Fruit fly (Drosophila melanogaster) whole organism, embryonic: ENCODE results near the gene CG14657.
A peak's percentile ranks its signal among the peaks of the same experiment; 100 is the strongest.

Experiments
- Abd-B ChIP-seq: fragments of 200-800 bp; sonication (Bioruptor generic); optimal IDR thresholded peaks from 2 replicates; lab custom pipeline; 2018; ENCODE audit warnings: missing biosample characterization, mild to moderate bottlenecking, missing genetic modification characterization, moderate library complexity
- Atf6 ChIP-seq: fragments of 200-800 bp; sonication (Bioruptor generic); IDR thresholded peaks from 2 replicates; pipeline ENCODE4 v1.3.6; 2022; ENCODE audit warnings: missing biosample characterization, missing genetic modification characterization
- BtbVII ChIP-seq: fragments of 200-800 bp; sonication (Bioruptor generic); optimal IDR thresholded peaks from 3 replicates; lab custom pipeline; 2017; ENCODE audit warnings: missing biosample characterization, mild to moderate bottlenecking, missing genetic modification characterization
- CG10431 ChIP-seq: fragments of 200-800 bp; sonication (Bioruptor generic); optimal IDR thresholded peaks from 3 replicates; lab custom pipeline; 2018; ENCODE audit warnings: missing biosample characterization, mild to moderate bottlenecking, missing genetic modification characterization
- CG10654 ChIP-seq: fragments of 200-800 bp; sonication (Bioruptor generic); optimal IDR thresholded peaks from 2 replicates; lab custom pipeline; 2016; ENCODE audit warnings: missing biosample characterization, missing genetic modification characterization
- CG10979 ChIP-seq: fragments of 200-800 bp; sonication (Bioruptor generic); optimal IDR thresholded peaks from 2 replicates; lab custom pipeline; 2018; ENCODE audit warnings: missing biosample characterization, mild to moderate bottlenecking, missing genetic modification characterization, moderate library complexity
- CG11085 ChIP-seq: fragments of 200-800 bp; sonication (Bioruptor generic); IDR thresholded peaks from 2 replicates; pipeline ENCODE4 v1.3.6; 2022; ENCODE audit warnings: missing biosample characterization, missing genetic modification characterization
- CG12219 ChIP-seq: fragments of 200-800 bp; sonication (Bioruptor generic); optimal IDR thresholded peaks from 3 replicates; lab custom pipeline; 2018; ENCODE audit warnings: missing biosample characterization, mild to moderate bottlenecking, missing genetic modification characterization
- CG14860 ChIP-seq: fragments of 200-800 bp; sonication (Bioruptor generic); IDR thresholded peaks from 3 replicates; pipeline ENCODE4 v1.3.6; 2022; ENCODE audit warnings: missing biosample characterization, missing genetic modification characterization; ENCODE audit not compliant: partially characterized antibody
- CG1647 ChIP-seq: fragments of 200-800 bp; sonication (Bioruptor generic); optimal IDR thresholded peaks from 3 replicates; lab custom pipeline; 2016; ENCODE audit warnings: missing biosample characterization, missing genetic modification characterization
- CG17328 ChIP-seq: fragments of 200-800 bp; sonication (Bioruptor generic); IDR thresholded peaks from 2 replicates; pipeline ENCODE4 v1.3.6; 2022; ENCODE audit warnings: missing biosample characterization, missing genetic modification characterization
- CG18599 ChIP-seq: fragments of 200-800 bp; sonication (Bioruptor generic); optimal IDR thresholded peaks from 3 replicates; lab custom pipeline; 2017; ENCODE audit warnings: missing biosample characterization, missing genetic modification characterization, mild to moderate bottlenecking, moderate library complexity, missing genetic modification reagents
- CG31388 ChIP-seq: fragments of 200-800 bp; sonication (Bioruptor generic); optimal IDR thresholded peaks from 2 replicates; lab custom pipeline; 2016; ENCODE audit warnings: missing biosample characterization, missing genetic modification characterization
- CG3281 ChIP-seq: fragments of 200-800 bp; sonication (Bioruptor generic); optimal IDR thresholded peaks from 3 replicates; lab custom pipeline; 2017; ENCODE audit warnings: missing biosample characterization, mild to moderate bottlenecking, missing genetic modification characterization
- CG6765 ChIP-seq: fragments of 200-800 bp; sonication (Bioruptor generic); optimal IDR thresholded peaks from 3 replicates; lab custom pipeline; 2017; ENCODE audit warnings: missing biosample characterization, mild to moderate bottlenecking, missing genetic modification characterization
- CG7745 ChIP-seq: fragments of 200-800 bp; sonication (Bioruptor generic); optimal IDR thresholded peaks from 2 replicates; lab custom pipeline; 2018; ENCODE audit warnings: missing biosample characterization, mild to moderate bottlenecking, missing genetic modification characterization, moderate library complexity
- CG8281 ChIP-seq: fragments of 200-800 bp; sonication (Bioruptor generic); optimal IDR thresholded peaks from 2 replicates; lab custom pipeline; 2018; ENCODE audit warnings: missing biosample characterization, mild to moderate bottlenecking, missing genetic modification characterization, moderate library complexity
- CG9609 ChIP-seq: fragments of 200-800 bp; sonication (Bioruptor generic); optimal IDR thresholded peaks from 3 replicates; lab custom pipeline; 2016; ENCODE audit warnings: missing biosample characterization, missing genetic modification characterization
- CG9876 ChIP-seq: fragments of 200-800 bp; sonication (Bioruptor generic); optimal IDR thresholded peaks from 2 replicates; lab custom pipeline; 2016; ENCODE audit warnings: missing biosample characterization, missing genetic modification characterization
- Deaf1 ChIP-seq: fragments of 200-800 bp; optimal IDR thresholded peaks from 3 replicates; lab custom pipeline; 2019; ENCODE audit warnings: missing biosample characterization, mild to moderate bottlenecking, missing genetic modification characterization, moderate library complexity
- HLHmδ ChIP-seq: fragments of 200-800 bp; sonication (Bioruptor generic); optimal IDR thresholded peaks from 2 replicates; lab custom pipeline; 2018; ENCODE audit warnings: missing biosample characterization, mild to moderate bottlenecking, missing genetic modification characterization, moderate library complexity
- HmgZ ChIP-seq: fragments of 200-800 bp; sonication (Bioruptor generic); optimal IDR thresholded peaks from 2 replicates; lab custom pipeline; 2018; ENCODE audit warnings: missing biosample characterization, mild to moderate bottlenecking, missing genetic modification characterization
- Lhr ChIP-seq: fragments of 200-800 bp; sonication (Bioruptor generic); optimal IDR thresholded peaks from 3 replicates; lab custom pipeline; 2017; ENCODE audit warnings: mild to moderate bottlenecking, missing biosample characterization, missing genetic modification reagents, missing genetic modification characterization
- Med ChIP-seq: fragments of 200-800 bp; sonication (Bioruptor generic); peaks from one replicate; lab custom pipeline; 2016; ENCODE audit warnings: missing biosample characterization, missing genetic modification characterization, mild to moderate bottlenecking, inconsistent platforms, moderate library complexity
- NC2α ChIP-seq: fragments of 200-800 bp; sonication (Bioruptor generic); optimal IDR thresholded peaks from 2 replicates; lab custom pipeline; 2016; ENCODE audit warnings: missing biosample characterization, missing genetic modification characterization
- Oli ChIP-seq: fragments of 200-800 bp; sonication (Bioruptor generic); optimal IDR thresholded peaks from 2 replicates; lab custom pipeline; 2018; ENCODE audit warnings: missing biosample characterization, mild to moderate bottlenecking, missing genetic modification characterization, moderate library complexity
- Sox100B ChIP-seq: fragments of 200-800 bp; sonication (Bioruptor generic); optimal IDR thresholded peaks from 3 replicates; lab custom pipeline; 2018; ENCODE audit warnings: missing biosample characterization, mild to moderate bottlenecking, missing genetic modification characterization
- bigmax ChIP-seq: fragments of 200-800 bp; sonication (Bioruptor generic); optimal IDR thresholded peaks from 2 replicates; lab custom pipeline; 2018; ENCODE audit warnings: missing biosample characterization, mild to moderate bottlenecking, missing genetic modification characterization
- cad ChIP-seq: fragments of >200 bp; optimal IDR thresholded peaks from 2 replicates; lab custom pipeline; 2017; ENCODE audit warnings: missing biosample characterization, missing genetic modification characterization
- dimm ChIP-seq: fragments of 200-800 bp; sonication (Bioruptor generic); IDR thresholded peaks from 2 replicates; pipeline ENCODE4 v1.3.6; 2022; ENCODE audit warnings: missing biosample characterization, missing genetic modification characterization
- dysf ChIP-seq: fragments of 200-800 bp; sonication (Bioruptor generic); IDR thresholded peaks from 3 replicates; pipeline ENCODE4 v1.3.6; 2022; ENCODE audit warnings: missing biosample characterization, missing genetic modification characterization
- esg ChIP-seq: fragments of 200-800 bp; sonication (Bioruptor generic); conservative IDR thresholded peaks from 2 replicates; pipeline ENCODE4 v1.3.6; 2022; ENCODE audit warnings: missing biosample characterization, missing genetic modification characterization
- fd64A ChIP-seq: fragments of 200-800 bp; sonication (Bioruptor generic); optimal IDR thresholded peaks from 3 replicates; lab custom pipeline; 2018; ENCODE audit warnings: missing biosample characterization, mild to moderate bottlenecking, missing genetic modification characterization
- grn ChIP-seq: fragments of 200-800 bp; sonication (Bioruptor generic); optimal IDR thresholded peaks from 3 replicates; lab custom pipeline; 2017; ENCODE audit warnings: missing biosample characterization, missing genetic modification characterization
- hbn ChIP-seq: fragments of 200-800 bp; sonication (Bioruptor generic); IDR thresholded peaks from 2 replicates; pipeline ENCODE4 v1.3.6; 2022; ENCODE audit warnings: missing biosample characterization, missing genetic modification characterization; ENCODE audit not compliant: partially characterized antibody
- her ChIP-seq: fragments of 200-800 bp; sonication (Bioruptor generic); optimal IDR thresholded peaks from 2 replicates; lab custom pipeline; 2016; ENCODE audit warnings: missing biosample characterization, missing genetic modification characterization
- lab ChIP-seq: fragments of 200-800 bp; sonication (Bioruptor generic); optimal IDR thresholded peaks from 3 replicates; lab custom pipeline; 2017; ENCODE audit warnings: missing biosample characterization, missing genetic modification characterization, mild to moderate bottlenecking, moderate library complexity, missing genetic modification reagents
- pros ChIP-seq: fragments of 200-800 bp; sonication (Bioruptor generic); optimal IDR thresholded peaks from 3 replicates; lab custom pipeline; 2019; ENCODE audit warnings: missing biosample characterization, mild to moderate bottlenecking, missing genetic modification characterization, moderate library complexity
- run ChIP-seq: fragments of 200-800 bp; sonication (Bioruptor generic); optimal IDR thresholded peaks from 3 replicates; lab custom pipeline; 2018; ENCODE audit warnings: missing biosample characterization, mild to moderate bottlenecking, missing genetic modification characterization
- salm ChIP-seq: fragments of 200-800 bp; sonication (Bioruptor generic); optimal IDR thresholded peaks from 2 replicates; lab custom pipeline; 2018; ENCODE audit warnings: missing biosample characterization, mild to moderate bottlenecking, missing genetic modification characterization
- sens ChIP-seq: fragments of 200-800 bp; sonication (Bioruptor generic); peaks from one replicate; lab custom pipeline; 2016; ENCODE audit warnings: missing biosample characterization, missing genetic modification characterization
- stc ChIP-seq: fragments of 200-800 bp; sonication (Bioruptor generic); IDR thresholded peaks from 2 replicates; pipeline ENCODE4 v1.3.6; 2022; ENCODE audit warnings: missing biosample characterization, missing genetic modification characterization
- tna ChIP-seq: fragments of 200-800 bp; sonication (Bioruptor generic); IDR thresholded peaks from 2 replicates; pipeline ENCODE4 v1.3.6; 2022; ENCODE audit warnings: missing biosample characterization, missing genetic modification characterization; ENCODE audit not compliant: partially characterized antibody
- tup ChIP-seq: fragments of 200-800 bp; sonication (Bioruptor generic); optimal IDR thresholded peaks from 2 replicates; lab custom pipeline; 2016; ENCODE audit warnings: missing biosample characterization, mild to moderate bottlenecking, missing genetic modification characterization, moderate library complexity
- vfl ChIP-seq: fragments of 200-800 bp; sonication (Bioruptor generic); optimal IDR thresholded peaks from 2 replicates; lab custom pipeline; 2016; ENCODE audit warnings: missing biosample characterization, missing genetic modification characterization
- zfh1 ChIP-seq: fragments of 200-800 bp; sonication (Bioruptor generic); IDR thresholded peaks from 3 replicates; pipeline ENCODE4 v1.3.6; 2022; ENCODE audit warnings: missing biosample characterization, missing genetic modification characterization

CG14657 gene

dm6 chr3R:4775371-4775770 lies 45.9 kb downstream of the CG14657 start (continued):
- TF ChIP-seq pros (no peak), CG9609 (GFP tag; lab: Kevin White, UChicago) (no peak), hbn (no peak), stc (no peak), CG10979 (tag; lab: Kevin White, UChicago) (peak; percentile 33)

dm6 chr3R:4774953-4775352 lies 46.3 kb downstream of the CG14657 start, which contains the start of gene CG44088:
CG44088 (minus strand) TSS chr3R:4775053.
- TF ChIP-seq NC2α (no peak), CG9876 (GFP tag; lab: Kevin White, UChicago) (no peak), dysf (GFP tag; lab: Robert Waterston, UW) (no peak), vfl (no peak), salm (no peak), CG12219 (GFP tag; lab: Kevin White, UChicago) (no peak), CG10431 (no peak), Sox100B (GFP tag; lab: Kevin White, UChicago) (no peak), Abd-B (GFP tag; lab: Kevin White, UChicago) (no peak), CG7745 (tag; lab: Kevin White, UChicago) (no peak), CG17328 (GFP tag; lab: Robert Waterston, UW) (no peak), CG8281 (tag; lab: Kevin White, UChicago) (no peak), CG1647 (GFP tag; lab: Kevin White, UChicago) (no peak), her (GFP tag; lab: Kevin White, UChicago) (no peak), dimm (GFP tag; lab: Robert Waterston, UW) (no peak), HLHmδ (GFP tag; lab: Kevin White, UChicago) (no peak), CG31388 (no peak)

- no peak for TF ChIP-seq bigmax (GFP tag; lab: Kevin White, UChicago)
- TF ChIP-seq sens (GFP tag; lab: Kevin White, UChicago): peak; percentile 8
- no peak for TF ChIP-seq cad (GFP tag; lab: Kevin White, UChicago)
- TF ChIP-seq Med (GFP tag; lab: Kevin White, UChicago): peak; percentile 52
- no peak for TF ChIP-seq tna (GFP tag; lab: Robert Waterston, UW)
- TF ChIP-seq CG3281: peak; percentile 5
- TF ChIP-seq CG11085 (GFP tag; lab: Robert Waterston, UW): no peak
- peak; percentile 31 for TF ChIP-seq Deaf1 (tag; lab: Kevin White, UChicago)
- TF ChIP-seq lab: peak; percentile 25
- peak; percentile 32 for TF ChIP-seq CG18599 (GFP tag; lab: Kevin White, UChicago)
These were observed 48.1 kb downstream of the CG14657 start, which contains the start of gene CG44098 for dm6 chr3R:4773097-4773496. CG44098 (minus strand) TSS chr3R:4773197.

dm6 chr3R:4771319-4771718 lies 49.9 kb downstream of the CG14657 start:
- TF ChIP-seq grn (GFP tag; lab: Kevin White, UChicago) (no peak), run (tag; lab: Kevin White, UChicago) (no peak)

dm6 chr3R:4768711-4769239 lies 52.5 kb downstream of the CG14657 start:
- no peak for TF ChIP-seq HmgZ
- no peak for TF ChIP-seq esg (GFP tag; lab: Robert Waterston, UW)
- TF ChIP-seq tup (GFP tag; lab: Kevin White, UChicago): no peak
- TF ChIP-seq CG10654: no peak
- TF ChIP-seq her (GFP tag; lab: Kevin White, UChicago): no peak
- TF ChIP-seq fd64A (GFP tag; lab: Kevin White, UChicago): no peak
- no peak for TF ChIP-seq sens (GFP tag; lab: Kevin White, UChicago)
- TF ChIP-seq CG14860: no peak
- no peak for TF ChIP-seq Oli (tag; lab: Kevin White, UChicago)
- TF ChIP-seq CG6765 (GFP tag; lab: Kevin White, UChicago): no peak
- no peak for TF ChIP-seq Atf6 (GFP tag; lab: Robert Waterston, UW)
- no peak for TF ChIP-seq BtbVII (GFP tag; lab: Kevin White, UChicago)
- no peak for TF ChIP-seq Lhr (GFP tag; lab: Kevin White, UChicago)
- no peak for TF ChIP-seq zfh1 (GFP tag; lab: Robert Waterston, UW)
